Worm (Caenorhabditis elegans): Measurements from ENCODE around the gene ech-5.
A peak's percentile ranks its signal among the peaks of the same experiment; 100 is the strongest.

The ech-5 gene

ce11 chrIV:804802-805201 is 8.0 kb downstream of the ech-5 start, which contains the start of gene Y55F3BL.4:
Gene Y55F3BL.4, plus strand, starts transcription at chrIV:805102.
- TF ChIP-seq elt-3 (tag; optimal IDR thresholded peaks at IDR 0.05), result no peak
- no peak for TF ChIP-seq mml-1 (tag; optimal IDR thresholded peaks at IDR 0.05)

- TF ChIP-seq elt-1 (tag; optimal IDR thresholded peaks at IDR 0.05) (no peak), ceh-28 (tag; optimal IDR thresholded peaks at IDR 0.05) (peak; percentile 70)
Observed at ce11 chrIV:805693-806092, 8.9 kb downstream of the ech-5 start.

ce11 chrIV:807027-807516 is 10.2 kb downstream of the ech-5 start, which contains the start of gene Y55F3BL.6:
Gene Y55F3BL.6, minus strand, starts transcription at chrIV:807077.
- TF ChIP-seq ceh-9 (tag; optimal IDR thresholded peaks at IDR 0.05) (no peak), mdl-1 (tag; optimal IDR thresholded peaks at IDR 0.05) (no peak), lin-15B (tag; optimal IDR thresholded peaks at IDR 0.05) (peak; percentile 14)

ce11 chrIV:813341-813740 is 16.5 kb downstream of the ech-5 start:
- peak; percentile 43 for TF ChIP-seq lin-15B (tag; optimal IDR thresholded peaks at IDR 0.05)

ce11 chrIV:817879-818278 is 21.1 kb downstream of the ech-5 start:
- TF ChIP-seq daf-12 (tag; optimal IDR thresholded peaks at IDR 0.05), result no peak
- no peak for TF ChIP-seq unc-39 (tag; optimal IDR thresholded peaks at IDR 0.05)
- TF ChIP-seq tbx-2 (tag; optimal IDR thresholded peaks at IDR 0.05), result no peak
- TF ChIP-seq unc-62 (GFP tag; optimal IDR thresholded peaks at IDR 0.05), result no peak
- TF ChIP-seq ama-1 (optimal IDR thresholded peaks at IDR 0.05), result no peak
- no peak for TF ChIP-seq elt-1 (tag; optimal IDR thresholded peaks at IDR 0.05)
- no peak for TF ChIP-seq nhr-77 (tag; optimal IDR thresholded peaks at IDR 0.05)
- no peak for TF ChIP-seq ceh-28 (tag; optimal IDR thresholded peaks at IDR 0.05)
- TF ChIP-seq egl-27 (tag; optimal IDR thresholded peaks at IDR 0.05), result no peak
- TF ChIP-seq eor-1 (tag; optimal IDR thresholded peaks at IDR 0.05), result no peak
- TF ChIP-seq pqm-1 (tag; optimal IDR thresholded peaks at IDR 0.05), result no peak
- TF ChIP-seq fkh-2 (tag; optimal IDR thresholded peaks at IDR 0.05), result no peak
- TF ChIP-seq elt-2 (tag; optimal IDR thresholded peaks at IDR 0.05), result no peak
- no peak for TF ChIP-seq skn-1 (tag; optimal IDR thresholded peaks at IDR 0.05)
- TF ChIP-seq nhr-25 (tag; optimal IDR thresholded peaks at IDR 0.05), result no peak
- no peak for TF ChIP-seq nhr-67 (tag; optimal IDR thresholded peaks at IDR 0.05)
- TF ChIP-seq hmg-11 (tag; optimal IDR thresholded peaks at IDR 0.05), result no peak

ce11 chrIV:824854-825253 is 28.0 kb downstream of the ech-5 start, which contains the start of gene zipt-15:
Gene zipt-15, minus strand, starts transcription at chrIV:824954.
- no peak for TF ChIP-seq unc-39 (tag; optimal IDR thresholded peaks at IDR 0.05)
- TF ChIP-seq fkh-2 (tag; optimal IDR thresholded peaks at IDR 0.05), result no peak
- TF ChIP-seq nhr-76 (tag; optimal IDR thresholded peaks at IDR 0.05), result no peak
- TF ChIP-seq fos-1 (tag; optimal IDR thresholded peaks at IDR 0.05), result no peak
- TF ChIP-seq ceh-9 (tag; optimal IDR thresholded peaks at IDR 0.05), result no peak
- no peak for TF ChIP-seq mdl-1 (tag; optimal IDR thresholded peaks at IDR 0.05)
- no peak for TF ChIP-seq snpc-4 (tag; optimal IDR thresholded peaks at IDR 0.05)
- no peak for TF ChIP-seq elt-3 (tag; optimal IDR thresholded peaks at IDR 0.05)

- no peak for TF ChIP-seq lsy-12 (tag; optimal IDR thresholded peaks at IDR 0.05)
- no peak for TF ChIP-seq mdl-1 (tag; optimal IDR thresholded peaks at IDR 0.05)
- TF ChIP-seq nhr-77 (tag; optimal IDR thresholded peaks at IDR 0.05), result no peak
Observed at ce11 chrIV:826145-826544, 29.3 kb downstream of the ech-5 start.

ce11 chrIV:828427-828826 is 31.6 kb downstream of the ech-5 start:
- TF ChIP-seq ceh-28 (tag; optimal IDR thresholded peaks at IDR 0.05) (peak; percentile 51), ceh-16 (tag; optimal IDR thresholded peaks at IDR 0.05) (no peak), R02D3.7 (tag; optimal IDR thresholded peaks at IDR 0.05) (peak; percentile 28), lin-39 (tag; optimal IDR thresholded peaks at IDR 0.05) (peak; percentile 66), nhr-23 (tag; optimal IDR thresholded peaks at IDR 0.05) (peak; percentile 49), hmg-11 (tag; optimal IDR thresholded peaks at IDR 0.05) (peak; percentile 85), elt-1 (tag; optimal IDR thresholded peaks at IDR 0.05) (peak; percentile 68), unc-39 (tag; optimal IDR thresholded peaks at IDR 0.05) (no peak), lin-15B (tag; optimal IDR thresholded peaks at IDR 0.05) (peak; percentile 95), mdl-1 (tag; optimal IDR thresholded peaks at IDR 0.05) (no peak), eor-1 (tag; optimal IDR thresholded peaks at IDR 0.05) (peak in 1 of 2 experiments; percentile 54), nfya-1 (tag; optimal IDR thresholded peaks at IDR 0.05; ENCODE audit: insufficient read depth) (peak; percentile 88), lsy-12 (tag; optimal IDR thresholded peaks at IDR 0.05) (no peak), fkh-10 (GFP tag; optimal IDR thresholded peaks at IDR 0.05) (peak; percentile 10), pha-4 (tag; optimal IDR thresholded peaks at IDR 0.05) (peak; percentile 81), snpc-4 (tag; optimal IDR thresholded peaks at IDR 0.05) (peak; percentile 63)

All from whole organism, L3 larva.